Worm (Caenorhabditis elegans) whole organism, early embryonic: ENCODE measurements around the gene Y60C6A.1.

Source experiments
- F13C5.2 ChIP-seq: sonication (generic microtip); optimal IDR thresholded peaks from 2 replicates; lab custom pipeline; 2017; ENCODE audit warnings: mild to moderate bottlenecking, missing genetic modification characterization, inconsistent platforms, missing compliant biosample characterization
- aly-1 ChIP-seq: sonication (generic microtip); optimal IDR thresholded peaks from 2 replicates; lab custom pipeline; 2016; ENCODE audit warnings: missing genetic modification characterization, missing compliant biosample characterization
- ama-1 ChIP-seq: fragments of 150-350 bp; optimal IDR thresholded peaks from 2 replicates; lab custom pipeline; 2014
- ets-7 ChIP-seq: sonication (generic microtip); optimal IDR thresholded peaks from 2 replicates; lab custom pipeline; 2016; ENCODE audit warnings: missing genotype, missing genetic modification characterization, missing compliant biosample characterization
- flt-1 ChIP-seq: fragments of 200-800 bp; sonication (Bioruptor generic); IDR thresholded peaks from 2 replicates; pipeline ENCODE4 v1.3.6; 2022; ENCODE audit warnings: missing genetic modification characterization, missing compliant biosample characterization

- no peak for TF ChIP-seq ets-7 (tag; lab: Kevin White, UChicago)
- TF ChIP-seq flt-1 (GFP tag; lab: Robert Waterston, UW): no peak
- no peak for TF ChIP-seq ama-1 (lab: Kevin White, UChicago)
- no peak for TF ChIP-seq aly-1 (tag; lab: Kevin White, UChicago)
- TF ChIP-seq F13C5.2 (tag; lab: Kevin White, UChicago): no peak
These were observed 4.4 kb downstream of the Y60C6A.1 start for ce11 chrV:4787836-4788235.
